Fruit fly (Drosophila melanogaster) whole organism, embryonic: ENCODE measurements around the gene CG32483.

ENCODE experiments used
- B-H2 ChIP-seq: fragments of 200-800 bp; sonication (Bioruptor generic); optimal IDR thresholded peaks from 2 replicates; lab custom pipeline; 2018; ENCODE audit warnings: missing biosample characterization, mild to moderate bottlenecking, missing genetic modification characterization
- CG10274 ChIP-seq: fragments of 200-800 bp; sonication (Bioruptor generic); optimal IDR thresholded peaks from 3 replicates; lab custom pipeline; 2017; ENCODE audit warnings: missing biosample characterization, mild to moderate bottlenecking, missing genetic modification characterization
- CG11696 ChIP-seq: fragments of 200-800 bp; sonication (Bioruptor generic); IDR thresholded peaks from 2 replicates; pipeline ENCODE4 v1.3.6; 2022; ENCODE audit warnings: missing biosample characterization, missing genetic modification characterization
- CG13287 ChIP-seq: fragments of 200-800 bp; sonication (Bioruptor generic); IDR thresholded peaks from 2 replicates; pipeline ENCODE4 v1.3.6; 2022; ENCODE audit warnings: missing biosample characterization, missing genetic modification characterization; ENCODE audit not compliant: partially characterized antibody
- CG14050 ChIP-seq: fragments of 200-800 bp; sonication (Bioruptor generic); IDR thresholded peaks from 3 replicates; pipeline ENCODE4 v1.3.6; 2022; ENCODE audit warnings: missing biosample characterization, missing genetic modification characterization
- CG14441 ChIP-seq: fragments of 200-800 bp; sonication (Bioruptor generic); IDR thresholded peaks from 2 replicates; pipeline ENCODE4 v1.3.6; 2022; ENCODE audit warnings: missing biosample characterization, missing genetic modification characterization
- CG15696 ChIP-seq: fragments of 200-800 bp; sonication (Bioruptor generic); optimal IDR thresholded peaks from 2 replicates; lab custom pipeline; 2019; ENCODE audit warnings: missing biosample characterization, mild to moderate bottlenecking, missing genetic modification characterization, moderate library complexity
- CG17328 ChIP-seq: fragments of 200-800 bp; sonication (Bioruptor generic); IDR thresholded peaks from 2 replicates; pipeline ENCODE4 v1.3.6; 2022; ENCODE audit warnings: missing biosample characterization, missing genetic modification characterization
- CG18619 ChIP-seq: fragments of 200-800 bp; sonication (Bioruptor generic); optimal IDR thresholded peaks from 3 replicates; lab custom pipeline; 2017; ENCODE audit warnings: missing biosample characterization, mild to moderate bottlenecking, missing genetic modification characterization
- CG2116 ChIP-seq: fragments of 200-800 bp; sonication (Bioruptor generic); optimal IDR thresholded peaks from 3 replicates; lab custom pipeline; 2018; ENCODE audit warnings: missing biosample characterization, mild to moderate bottlenecking, missing genetic modification characterization
- CG3838 ChIP-seq: fragments of 200-800 bp; sonication (Bioruptor generic); optimal IDR thresholded peaks from 3 replicates; lab custom pipeline; 2016; ENCODE audit warnings: missing biosample characterization, missing genetic modification characterization
- CG4617 ChIP-seq: fragments of 200-800 bp; sonication (Bioruptor generic); optimal IDR thresholded peaks from 3 replicates; lab custom pipeline; 2016; ENCODE audit warnings: missing biosample characterization, missing genetic modification characterization, borderline replicate concordance
- CG4707 ChIP-seq: fragments of 200-800 bp; sonication (Bioruptor generic); optimal IDR thresholded peaks from 2 replicates; lab custom pipeline; 2018; ENCODE audit warnings: missing biosample characterization, mild to moderate bottlenecking, missing genetic modification characterization, moderate library complexity
- CG6654 ChIP-seq: fragments of 200-800 bp; sonication (Bioruptor generic); optimal IDR thresholded peaks from 2 replicates; lab custom pipeline; 2017; ENCODE audit warnings: missing biosample characterization, mild to moderate bottlenecking, missing genetic modification characterization
- CG9609 ChIP-seq: fragments of 200-800 bp; sonication (Bioruptor generic); optimal IDR thresholded peaks from 3 replicates; lab custom pipeline; 2016; ENCODE audit warnings: missing biosample characterization, missing genetic modification characterization
- CG9727 ChIP-seq: fragments of 200-800 bp; sonication (Bioruptor generic); optimal IDR thresholded peaks from 3 replicates; lab custom pipeline; 2017; ENCODE audit warnings: missing biosample characterization, mild to moderate bottlenecking, missing genetic modification characterization
- CG9932 ChIP-seq: fragments of 200-800 bp; sonication (Bioruptor generic); IDR thresholded peaks from 2 replicates; pipeline ENCODE4 v1.3.6; 2022; ENCODE audit warnings: missing biosample characterization, missing genetic modification characterization
- CoRest ChIP-seq: fragments of 200-800 bp; sonication (Bioruptor generic); optimal IDR thresholded peaks from 3 replicates; lab custom pipeline; 2018; ENCODE audit warnings: missing biosample characterization, mild to moderate bottlenecking, missing genetic modification characterization, moderate library complexity
- D ChIP-seq, 2 experiments: fragments of 200-800 bp in 1 of 2; fragments of >200 bp in 1 of 2; sonication (Bioruptor generic) in 1 of 2; optimal IDR thresholded peaks; 2 replicates in 1 of 2; 3 replicates in 1 of 2; lab custom pipeline; 2017; ENCODE audit warnings: mild to moderate bottlenecking in 1 of 2, missing biosample characterization in 1 of 2, missing genetic modification characterization in 1 of 2, missing genetic modification reagents in 1 of 2
- Dad ChIP-seq: fragments of 200-800 bp; sonication (Bioruptor generic); optimal IDR thresholded peaks from 3 replicates; lab custom pipeline; 2016; ENCODE audit warnings: missing biosample characterization, missing genetic modification characterization
- Fer3 ChIP-seq: fragments of 200-800 bp; sonication (Bioruptor generic); optimal IDR thresholded peaks from 2 replicates; lab custom pipeline; 2018; ENCODE audit warnings: missing biosample characterization, mild to moderate bottlenecking, missing genetic modification characterization, moderate library complexity
- GATAe ChIP-seq: fragments of 200-800 bp; sonication (Bioruptor generic); conservative IDR thresholded peaks from 2 replicates; pipeline ENCODE4 v1.3.6; 2022; ENCODE audit warnings: missing biosample characterization, missing genetic modification characterization
- Hsf ChIP-seq: fragments of 200-800 bp; sonication (Bioruptor generic); optimal IDR thresholded peaks from 3 replicates; lab custom pipeline; 2016; ENCODE audit warnings: missing biosample characterization, missing genetic modification characterization
- Lim3 ChIP-seq: fragments of 200-800 bp; sonication (Bioruptor generic); IDR thresholded peaks from 2 replicates; pipeline ENCODE4 v1.3.6; 2022; ENCODE audit warnings: missing biosample characterization, missing genetic modification characterization
- NK7.1 ChIP-seq: fragments of 200-800 bp; sonication (Bioruptor generic); optimal IDR thresholded peaks from 3 replicates; lab custom pipeline; 2016; ENCODE audit warnings: missing biosample characterization, missing genetic modification characterization
- Optix ChIP-seq: fragments of 200-800 bp; sonication (Bioruptor generic); IDR thresholded peaks from 3 replicates; pipeline ENCODE4 v1.3.6; 2022; ENCODE audit warnings: missing biosample characterization, missing genetic modification characterization
- PHDP ChIP-seq: fragments of 200-800 bp; sonication (Bioruptor generic); optimal IDR thresholded peaks from 3 replicates; lab custom pipeline; 2018; ENCODE audit warnings: missing biosample characterization, mild to moderate bottlenecking, missing genetic modification characterization, moderate library complexity
- Rfx ChIP-seq: fragments of 200-800 bp; sonication (Bioruptor generic); IDR thresholded peaks from 2 replicates; pipeline ENCODE4 v1.3.6; 2022; ENCODE audit warnings: missing biosample characterization, missing genetic modification characterization
- Rx ChIP-seq: fragments of 200-800 bp; sonication (Bioruptor generic); IDR thresholded peaks from 2 replicates; pipeline ENCODE4 v1.3.6; 2022; ENCODE audit warnings: missing biosample characterization, missing genetic modification characterization
- Xbp1 ChIP-seq: fragments of 200-800 bp; sonication (Bioruptor generic); optimal IDR thresholded peaks from 3 replicates; lab custom pipeline; 2016; ENCODE audit warnings: missing biosample characterization, mild to moderate bottlenecking, missing genetic modification characterization
- bbx ChIP-seq: fragments of 200-800 bp; sonication (Bioruptor generic); IDR thresholded peaks from 2 replicates; pipeline ENCODE4 v1.3.6; 2022; ENCODE audit warnings: missing biosample characterization, missing genetic modification characterization; ENCODE audit not compliant: partially characterized antibody
- chinmo ChIP-seq: fragments of 200-800 bp; sonication (Bioruptor generic); IDR thresholded peaks from 4 replicates; pipeline ENCODE4 v1.3.6; 2022; ENCODE audit warnings: missing biosample characterization, missing genetic modification characterization; ENCODE audit not compliant: partially characterized antibody
- chm ChIP-seq: fragments of 200-800 bp; sonication (Bioruptor generic); IDR thresholded peaks from 2 replicates; pipeline ENCODE4 v1.3.6; 2022; ENCODE audit warnings: missing biosample characterization, missing genetic modification characterization
- crp ChIP-seq, 2 experiments: fragments of 200-800 bp; sonication (Bioruptor generic); optimal IDR thresholded peaks; 2 replicates in 1 of 2; 3 replicates in 1 of 2; lab custom pipeline; 2017; ENCODE audit warnings: missing biosample characterization in 2 of 2, missing genetic modification characterization in 2 of 2, mild to moderate bottlenecking in 1 of 2, moderate library complexity in 1 of 2
- grau ChIP-seq: fragments of 200-800 bp; optimal IDR thresholded peaks from 3 replicates; lab custom pipeline; 2019; ENCODE audit warnings: missing biosample characterization, mild to moderate bottlenecking, missing genetic modification characterization, moderate library complexity
- lmd ChIP-seq: fragments of 200-800 bp; sonication (Bioruptor generic); IDR thresholded peaks from 2 replicates; pipeline ENCODE4 v1.3.6; 2022; ENCODE audit warnings: missing biosample characterization, missing genetic modification characterization
- lola ChIP-seq, 3 experiments: fragments of >200 bp in 2 of 3; fragments of 200-800 bp in 1 of 3; sonication (Bioruptor generic) in 1 of 3; optimal IDR thresholded peaks; 2 replicates each; lab custom pipeline; 2017 to 2019; ENCODE audit warnings: missing biosample characterization in 3 of 3, missing genetic modification characterization in 3 of 3, mild to moderate bottlenecking in 1 of 3, moderate library complexity in 1 of 3
- nerfin-1 ChIP-seq: fragments of 200-800 bp; sonication (Bioruptor generic); optimal IDR thresholded peaks from 3 replicates; lab custom pipeline; 2019; ENCODE audit warnings: missing biosample characterization, mild to moderate bottlenecking, missing genetic modification characterization, moderate library complexity
- nmo ChIP-seq: fragments of 200-800 bp; sonication (Bioruptor generic); optimal IDR thresholded peaks from 2 replicates; lab custom pipeline; 2018; ENCODE audit warnings: missing biosample characterization, mild to moderate bottlenecking, missing genetic modification characterization, moderate library complexity
- org-1 ChIP-seq: fragments of 200-800 bp; sonication (Bioruptor generic); optimal IDR thresholded peaks from 2 replicates; lab custom pipeline; 2017; ENCODE audit warnings: missing biosample characterization, missing genetic modification characterization
- phol ChIP-seq: fragments of 200-800 bp; sonication (Bioruptor generic); optimal IDR thresholded peaks from 3 replicates; lab custom pipeline; 2018; ENCODE audit warnings: missing biosample characterization, mild to moderate bottlenecking, missing genetic modification characterization, moderate library complexity
- sc ChIP-seq, 3 experiments: fragments of >200 bp in 2 of 3; fragments of 200-800 bp in 1 of 3; sonication (Bioruptor generic) in 1 of 3; optimal IDR thresholded peaks; 2 replicates in 2 of 3; 3 replicates in 1 of 3; lab custom pipeline; 2017; ENCODE audit warnings: mild to moderate bottlenecking in 1 of 3, missing biosample characterization in 1 of 3, missing genetic modification characterization in 1 of 3, missing genetic modification reagents in 1 of 3
- sens-2 ChIP-seq: fragments of 200-800 bp; sonication (Bioruptor generic); IDR thresholded peaks from 2 replicates; pipeline ENCODE4 v1.3.6; 2022; ENCODE audit warnings: missing biosample characterization, missing genetic modification characterization
- sisA ChIP-seq: fragments of 200-800 bp; sonication (Bioruptor generic); IDR thresholded peaks from 2 replicates; pipeline ENCODE4 v1.3.6; 2022; ENCODE audit warnings: missing biosample characterization, missing genetic modification characterization
- stwl ChIP-seq: fragments of 200-800 bp; sonication (Bioruptor generic); optimal IDR thresholded peaks from 3 replicates; lab custom pipeline; 2018; ENCODE audit warnings: missing biosample characterization, mild to moderate bottlenecking, missing genetic modification characterization, moderate library complexity
- tap ChIP-seq: fragments of 200-800 bp; optimal IDR thresholded peaks from 3 replicates; lab custom pipeline; 2019; ENCODE audit warnings: missing biosample characterization, mild to moderate bottlenecking, missing genetic modification characterization, moderate library complexity
- tgo ChIP-seq: fragments of 200-800 bp; sonication (Bioruptor generic); IDR thresholded peaks from 3 replicates; pipeline ENCODE4 v1.3.6; 2022; ENCODE audit warnings: missing biosample characterization, missing genetic modification characterization
- trem ChIP-seq: fragments of 200-800 bp; optimal IDR thresholded peaks from 3 replicates; lab custom pipeline; 2019; ENCODE audit warnings: missing biosample characterization, mild to moderate bottlenecking, missing genetic modification characterization, moderate library complexity

CG32483 gene

DNA sequence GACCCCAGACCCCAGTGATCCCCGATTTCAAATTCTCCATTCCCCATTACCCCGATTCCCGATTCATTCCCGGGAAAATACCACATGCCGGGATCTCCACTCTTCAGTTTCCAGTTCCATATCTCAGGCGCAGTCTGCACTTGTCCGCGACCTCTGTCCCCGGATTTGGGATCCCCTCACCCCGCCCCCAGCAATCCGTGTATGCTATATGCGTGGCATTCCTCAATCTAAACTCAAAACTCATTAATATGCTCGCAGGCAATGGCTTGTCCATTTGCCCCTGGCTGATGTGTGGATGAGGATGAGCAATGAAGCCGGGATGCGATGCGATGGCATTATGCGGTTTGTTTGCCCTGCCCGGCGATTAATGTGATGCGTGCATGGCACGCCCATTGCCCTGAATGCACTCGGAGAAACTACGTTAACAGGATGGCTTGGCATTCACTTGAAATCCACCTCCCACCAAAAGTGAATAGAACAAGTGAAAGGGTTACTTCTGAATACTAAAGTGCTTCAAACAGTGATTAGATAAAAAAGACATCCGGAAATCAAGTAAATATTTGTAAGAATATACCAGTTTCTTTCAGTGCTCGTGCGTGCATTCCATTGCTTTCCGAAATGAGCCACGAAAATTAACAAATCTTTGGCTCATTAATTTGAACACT lies 35.8 kb upstream of the CG32483 start (continued):
- TF ChIP-seq sisA (GFP tag; lab: Robert Waterston, UW) (peak; percentile 79), org-1 (GFP tag; lab: Kevin White, UChicago) (peak; percentile 63), tap (peak; percentile 32), CG9727 (peak; percentile 93), CG4617 (GFP tag; lab: Kevin White, UChicago) (peak; percentile 50), CG18619 (GFP tag; lab: Kevin White, UChicago) (peak; percentile 50), Xbp1 (peak; percentile 77), D (optimal IDR thresholded peaks at IDR 0.05; lab: Kevin White, UChicago) (no peak), D (GFP tag; optimal IDR thresholded peaks at IDR 0.05; lab: Kevin White, UChicago) (peak; percentile 86), Optix (GFP tag; lab: Robert Waterston, UW) (peak; percentile 83), Fer3 (tag; lab: Kevin White, UChicago) (no peak), Lim3 (GFP tag; lab: Robert Waterston, UW) (no peak), nmo (GFP tag; lab: Kevin White, UChicago) (peak; percentile 84), CG9609 (GFP tag; lab: Kevin White, UChicago) (peak; percentile 85), Dad (GFP tag; lab: Kevin White, UChicago) (peak; percentile 68), chinmo (GFP tag; lab: Robert Waterston, UW) (no peak), trem (tag; lab: Kevin White, UChicago) (peak; percentile 91), phol (tag; lab: Kevin White, UChicago) (peak; percentile 88), CG10274 (GFP tag; lab: Kevin White, UChicago) (no peak), CG6654 (GFP tag; lab: Kevin White, UChicago) (peak; percentile 8), CG15696 (tag; lab: Kevin White, UChicago) (peak; percentile 94), lmd (GFP tag; lab: Robert Waterston, UW) (peak; percentile 34; the same call in 1 of the 2 replicates), crp (GFP tag; optimal IDR thresholded peaks at IDR 0.05; lab: Kevin White, UChicago) (peak in 1 of 2 experiments; percentile 11), CG3838 (peak; percentile 59), stwl (peak; percentile 76), CG17328 (GFP tag; lab: Robert Waterston, UW) (peak; percentile 94), CG4707 (GFP tag; lab: Kevin White, UChicago) (peak; percentile 50), sc (optimal IDR thresholded peaks at IDR 0.05; lab: Kevin White, UChicago) (no peak), sc (GFP tag; optimal IDR thresholded peaks at IDR 0.05; lab: Kevin White, UChicago) (peak; percentile 87), GATAe (GFP tag; lab: Robert Waterston, UW) (no peak), CG11696 (GFP tag; lab: Robert Waterston, UW) (peak; percentile 56; the same call in 1 of the 2 replicates), CoRest (tag; lab: Kevin White, UChicago) (peak; percentile 73), CG9932 (no peak), CG2116 (GFP tag; lab: Kevin White, UChicago) (peak; percentile 39), CG14441 (GFP tag; lab: Robert Waterston, UW) (no peak), nerfin-1 (tag; lab: Kevin White, UChicago) (peak; percentile 61), Rx (GFP tag; lab: Robert Waterston, UW) (peak; percentile 81), chm (GFP tag; lab: Robert Waterston, UW) (peak; percentile 94), Rfx (GFP tag; lab: Robert Waterston, UW) (no peak), CG13287 (GFP tag; lab: Robert Waterston, UW) (no peak), B-H2 (no peak), bbx (GFP tag; lab: Robert Waterston, UW) (no peak), NK7.1 (GFP tag; lab: Kevin White, UChicago) (peak; percentile 40), lola (GFP tag; optimal IDR thresholded peaks at IDR 0.05; lab: Kevin White, UChicago) (peak in 1 of 3 experiments; percentile 96), Hsf (GFP tag; lab: Kevin White, UChicago) (peak; percentile 76), CG14050 (no peak), grau (peak; percentile 72), sens-2 (GFP tag; lab: Robert Waterston, UW) (peak; percentile 82), tgo (GFP tag; lab: Robert Waterston, UW) (peak; percentile 74; the same call in 2 of the 3 replicates), PHDP (peak; percentile 51)
